Worm (Caenorhabditis elegans) whole organism, L4/young adult: ENCODE data around the gene wdr-31.

Source experiments
- W03F9.2 ChIP-seq: fragments of 150-350 bp; optimal IDR thresholded peaks from 2 replicates; lab custom pipeline; 2014; ENCODE audit warnings: missing biosample characterization, missing genetic modification characterization
- him-1 ChIP-seq: sonication (generic microtip); optimal IDR thresholded peaks from 2 replicates; lab custom pipeline; 2016; ENCODE audit warnings: missing genotype, missing genetic modification reagents, missing genetic modification characterization, missing compliant biosample characterization

ce11 chrII:2747956-2748621 lies 13.0 kb upstream of the wdr-31 start:
- no peak for TF ChIP-seq W03F9.2 (tag; lab: Kevin White, UChicago)
- peak; percentile 18 for TF ChIP-seq him-1 (tag; lab: Kevin White, UChicago)
